Worm (Caenorhabditis elegans) whole organism, L4 larva: ENCODE results near the gene Y43C5A.4.

Source experiments
- F26F4.8 ChIP-seq: fragments of 200-800 bp; sonication (Bioruptor generic); conservative IDR thresholded peaks from 2 replicates; pipeline ENCODE4 v1.3.6; 2022; ENCODE audit warnings: missing genetic modification characterization, missing compliant biosample characterization
- R02D3.7 ChIP-seq: fragments of 150-350 bp; sonication (generic microtip); optimal IDR thresholded peaks from 3 replicates; lab custom pipeline; 2014; ENCODE audit warnings: missing biosample characterization, missing genetic modification characterization
- daf-8 ChIP-seq: fragments of 200-800 bp; sonication (Bioruptor generic); IDR thresholded peaks from 2 replicates; pipeline ENCODE4 v1.3.6; 2022; ENCODE audit warnings: missing genetic modification characterization, missing compliant biosample characterization
- lin-39 ChIP-seq: fragments of 150-350 bp; optimal IDR thresholded peaks from 2 replicates; lab custom pipeline; 2014; ENCODE audit warnings: missing biosample characterization, missing genetic modification reagents, missing genetic modification characterization

ce11 chrIV:10277716-10278115, at the start of gene Y43C5A.4:
- TF ChIP-seq R02D3.7: no peak
- no peak for TF ChIP-seq F26F4.8 (GFP tag; lab: Robert Waterston, UW)
- TF ChIP-seq lin-39 (tag; lab: Kevin White, UChicago): no peak
- no peak for TF ChIP-seq daf-8 (GFP tag; lab: Robert Waterston, UW)
